Worm (Caenorhabditis elegans): ENCODE results near the gene clec-189.

ce11 chrIV:15120746-15121145 is at the start of gene clec-189:
- TF ChIP-seq ceh-16 (tag; optimal IDR thresholded peaks at IDR 0.05) (no peak), lin-39 (tag; optimal IDR thresholded peaks at IDR 0.05) (no peak), lin-13 (GFP tag; optimal IDR thresholded peaks at IDR 0.05) (no peak), ztf-4 (tag; optimal IDR thresholded peaks at IDR 0.05) (no peak), ama-1 (optimal IDR thresholded peaks at IDR 0.05) (no peak), ZK546.5 (tag; optimal IDR thresholded peaks at IDR 0.05) (no peak), nhr-25 (tag; optimal IDR thresholded peaks at IDR 0.05) (no peak), unc-39 (tag; optimal IDR thresholded peaks at IDR 0.05) (no peak)

Data from whole organism, L2 larva.